Fruit fly (Drosophila melanogaster) whole organism, pupa: ENCODE measurements around the gene CG32727.

Experiments used
- CG10348 ChIP-seq: fragments of 200-800 bp; sonication (Bioruptor generic); IDR thresholded peaks from 2 replicates; pipeline ENCODE4 v1.3.6; 2022; ENCODE audit warnings: missing biosample characterization, missing genetic modification characterization
- CG14655 ChIP-seq: fragments of 200-800 bp; sonication (Bioruptor generic); optimal IDR thresholded peaks from 3 replicates; lab custom pipeline; 2017; ENCODE audit warnings: mild to moderate bottlenecking, missing biosample characterization, missing genetic modification reagents, missing genetic modification characterization
- CG17806 ChIP-seq: fragments of 200-800 bp; sonication (Bioruptor generic); optimal IDR thresholded peaks from 2 replicates; lab custom pipeline; 2018; ENCODE audit warnings: missing biosample characterization, mild to moderate bottlenecking, missing genetic modification characterization, moderate library complexity
- CG32121 ChIP-seq: fragments of 200-800 bp; sonication (Bioruptor generic); IDR thresholded peaks from 2 replicates; pipeline ENCODE4 v1.3.6; 2022; ENCODE audit warnings: missing biosample characterization, missing genetic modification characterization
- CG34367 ChIP-seq: fragments of 200-800 bp; sonication (Bioruptor generic); optimal IDR thresholded peaks from 2 replicates; lab custom pipeline; 2018; ENCODE audit warnings: missing biosample characterization, mild to moderate bottlenecking, missing genetic modification characterization
- CG9948 ChIP-seq: fragments of 200-800 bp; sonication (Bioruptor generic); optimal IDR thresholded peaks from 2 replicates; lab custom pipeline; 2018; ENCODE audit warnings: missing biosample characterization, mild to moderate bottlenecking, missing genetic modification characterization, moderate library complexity
- EcR ChIP-seq: fragments of 200-800 bp; sonication (Bioruptor generic); optimal IDR thresholded peaks from 3 replicates; lab custom pipeline; 2019; ENCODE audit warnings: missing biosample characterization, missing genetic modification characterization, mild to moderate bottlenecking, moderate library complexity, missing genetic modification reagents
- Pif1A ChIP-seq: fragments of 200-800 bp; sonication (Bioruptor generic); optimal IDR thresholded peaks from 3 replicates; lab custom pipeline; 2016; ENCODE audit warnings: missing biosample characterization, missing genetic modification characterization
- Snoo ChIP-seq: fragments of 200-800 bp; sonication (Bioruptor generic); optimal IDR thresholded peaks from 3 replicates; lab custom pipeline; 2017; ENCODE audit warnings: missing biosample characterization, mild to moderate bottlenecking, missing genetic modification characterization, inconsistent platforms

dm6 chrX:7406908-7407307 is at the start of gene CG32727:
- TF ChIP-seq CG34367 (no peak), Snoo (tag; lab: Kevin White, UChicago) (no peak), CG17806 (tag; lab: Kevin White, UChicago) (no peak), EcR (GFP tag; lab: Kevin White, UChicago) (no peak), CG32121 (GFP tag; lab: Robert Waterston, UW) (no peak), Pif1A (GFP tag; lab: Kevin White, UChicago) (no peak), CG14655 (GFP tag; lab: Kevin White, UChicago) (no peak), CG10348 (GFP tag; lab: Robert Waterston, UW) (no peak), CG9948 (tag; lab: Kevin White, UChicago) (no peak)
